Worm (Caenorhabditis elegans) whole organism, L2 larva: ENCODE results near the gene cox-6A.

ENCODE experiments used
- C34F6.9 ChIP-seq: fragments of 150-350 bp; optimal IDR thresholded peaks from 2 replicates; lab custom pipeline; 2014; ENCODE audit warnings: missing biosample characterization, missing genetic modification characterization
- F13H6.1 ChIP-seq: sonication (generic microtip); optimal IDR thresholded peaks from 2 replicates; lab custom pipeline; 2016; ENCODE audit warnings: missing genetic modification characterization, missing compliant biosample characterization
- R02D3.7 ChIP-seq: fragments of 150-350 bp; optimal IDR thresholded peaks from 2 replicates; lab custom pipeline; 2014; ENCODE audit warnings: missing biosample characterization, missing genetic modification characterization
- Y55F3AM.14 ChIP-seq: fragments of 200-800 bp; sonication (Bioruptor generic); optimal IDR thresholded peaks from 2 replicates; lab custom pipeline; 2018; ENCODE audit warnings: mild to moderate bottlenecking, missing genetic modification characterization, missing compliant biosample characterization
- ZK546.5 ChIP-seq: sonication (generic microtip); optimal IDR thresholded peaks from 2 replicates; lab custom pipeline; 2017; ENCODE audit warnings: missing biosample characterization, missing genetic modification characterization
- alr-1 ChIP-seq: fragments of 150-350 bp; optimal IDR thresholded peaks from 2 replicates; lab custom pipeline; 2014; ENCODE audit warnings: missing biosample characterization, missing genetic modification characterization
- aly-2 ChIP-seq: fragments of 150-350 bp; optimal IDR thresholded peaks from 2 replicates; lab custom pipeline; 2014; ENCODE audit warnings: missing biosample characterization, missing genetic modification characterization
- ama-1 ChIP-seq: fragments of 150-350 bp; optimal IDR thresholded peaks from 2 replicates; lab custom pipeline; 2018; ENCODE audit warnings: inconsistent platforms
- blmp-1 ChIP-seq: sonication (generic microtip); optimal IDR thresholded peaks from 2 replicates; lab custom pipeline; 2017; ENCODE audit warnings: missing genetic modification characterization, mild to moderate bottlenecking, missing compliant biosample characterization, antibody characterized with exemption, moderate library complexity; ENCODE audit not compliant: insufficient read depth
- ceh-82 ChIP-seq: fragments of 150-350 bp; optimal IDR thresholded peaks from 2 replicates; lab custom pipeline; 2014; ENCODE audit warnings: missing biosample characterization, missing genetic modification characterization
- crh-2 ChIP-seq: sonication (generic microtip); optimal IDR thresholded peaks from 2 replicates; lab custom pipeline; 2017; ENCODE audit warnings: missing biosample characterization, missing genetic modification characterization
- egl-27 ChIP-seq: sonication (generic microtip); optimal IDR thresholded peaks from 3 replicates; lab custom pipeline; 2017; ENCODE audit warnings: missing biosample characterization, missing genetic modification reagents, missing genetic modification characterization
- elt-1 ChIP-seq: fragments of 150-350 bp; optimal IDR thresholded peaks from 2 replicates; lab custom pipeline; 2014; ENCODE audit warnings: missing biosample characterization, missing genetic modification characterization
- elt-3 ChIP-seq: sonication (generic microtip); optimal IDR thresholded peaks from 2 replicates; lab custom pipeline; 2017; ENCODE audit warnings: missing biosample characterization, missing genetic modification characterization
- fos-1 ChIP-seq: fragments of 150-350 bp; optimal IDR thresholded peaks from 2 replicates; lab custom pipeline; 2014; ENCODE audit warnings: missing biosample characterization, missing genetic modification characterization
- gmeb-1 ChIP-seq: fragments of 150-350 bp; optimal IDR thresholded peaks from 2 replicates; lab custom pipeline; 2014; ENCODE audit warnings: missing biosample characterization, missing genetic modification characterization
- lin-13 ChIP-seq: fragments of 150-350 bp; optimal IDR thresholded peaks from 2 replicates; lab custom pipeline; 2014; ENCODE audit warnings: missing biosample characterization, missing genetic modification reagents, missing genetic modification characterization
- lin-39 ChIP-seq: fragments of 150-350 bp; optimal IDR thresholded peaks from 2 replicates; lab custom pipeline; 2014; ENCODE audit warnings: missing biosample characterization, missing genetic modification reagents, missing genetic modification characterization
- lsy-2 ChIP-seq, 2 experiments: fragments of 150-350 bp in 1 of 2; sonication (generic microtip) in 1 of 2; optimal IDR thresholded peaks; 2 replicates each; lab custom pipeline; 2014 to 2017; ENCODE audit warnings: missing biosample characterization in 2 of 2, missing genetic modification characterization in 2 of 2
- mab-5 ChIP-seq: fragments of 150-350 bp; optimal IDR thresholded peaks from 2 replicates; lab custom pipeline; 2014; ENCODE audit warnings: missing biosample characterization, missing genetic modification characterization
- mbf-1 ChIP-seq: sonication (generic microtip); optimal IDR thresholded peaks from 2 replicates; lab custom pipeline; 2017; ENCODE audit warnings: missing biosample characterization, missing genetic modification characterization
- mdl-1 ChIP-seq, 2 experiments: fragments of 150-350 bp in 1 of 2; sonication (generic microtip) in 1 of 2; optimal IDR thresholded peaks; 2 replicates each; lab custom pipeline; 2017; ENCODE audit warnings: missing biosample characterization in 2 of 2, missing genetic modification characterization in 2 of 2
- nhr-10 ChIP-seq: sonication (generic microtip); optimal IDR thresholded peaks from 2 replicates; lab custom pipeline; 2017; ENCODE audit warnings: missing biosample characterization, missing genetic modification characterization
- nhr-11 ChIP-seq: fragments of 150-350 bp; optimal IDR thresholded peaks from 2 replicates; lab custom pipeline; 2014; ENCODE audit warnings: missing biosample characterization, missing genetic modification characterization
- nhr-12 ChIP-seq: fragments of 150-350 bp; optimal IDR thresholded peaks from 2 replicates; lab custom pipeline; 2014; ENCODE audit warnings: missing biosample characterization, missing genetic modification characterization
- nhr-129 ChIP-seq: fragments of 150-350 bp; optimal IDR thresholded peaks from 2 replicates; lab custom pipeline; 2014; ENCODE audit warnings: missing biosample characterization, missing genetic modification characterization
- nhr-21 ChIP-seq: fragments of 150-350 bp; optimal IDR thresholded peaks from 2 replicates; lab custom pipeline; 2014; ENCODE audit warnings: missing biosample characterization, missing genetic modification characterization
- nhr-23 ChIP-seq: fragments of 150-350 bp; optimal IDR thresholded peaks from 2 replicates; lab custom pipeline; 2014; ENCODE audit warnings: missing biosample characterization, missing genetic modification reagents, missing genetic modification characterization
- nhr-237 ChIP-seq: fragments of 150-350 bp; optimal IDR thresholded peaks from 2 replicates; lab custom pipeline; 2014; ENCODE audit warnings: missing biosample characterization, missing genetic modification characterization
- nhr-25 ChIP-seq: fragments of 150-350 bp; sonication (generic microtip); optimal IDR thresholded peaks from 3 replicates; lab custom pipeline; 2014; ENCODE audit warnings: missing biosample characterization, missing genetic modification characterization
- nhr-6 ChIP-seq: fragments of 150-350 bp; optimal IDR thresholded peaks from 2 replicates; lab custom pipeline; 2014; ENCODE audit warnings: missing biosample characterization, missing genetic modification characterization
- nhr-77 ChIP-seq: fragments of 150-350 bp; optimal IDR thresholded peaks from 2 replicates; lab custom pipeline; 2014; ENCODE audit warnings: missing biosample characterization, missing genetic modification characterization
- sem-4 ChIP-seq: fragments of 150-350 bp; optimal IDR thresholded peaks from 2 replicates; lab custom pipeline; 2014; ENCODE audit warnings: missing biosample characterization, missing genetic modification reagents, missing genetic modification characterization
- sma-3 ChIP-seq: sonication (generic microtip); optimal IDR thresholded peaks from 2 replicates; lab custom pipeline; 2016; ENCODE audit warnings: missing genetic modification reagents, missing genetic modification characterization, missing compliant biosample characterization
- sma-9 ChIP-seq, 2 experiments: fragments of 150-350 bp in 1 of 2; sonication (generic microtip) in 1 of 2; optimal IDR thresholded peaks; 2 replicates each; lab custom pipeline; 2014 to 2016; ENCODE audit warnings: missing genetic modification characterization in 2 of 2, mild to moderate bottlenecking in 1 of 2, missing biosample characterization in 1 of 2, missing compliant biosample characterization in 1 of 2, missing genetic modification reagents in 1 of 2, moderate library complexity in 1 of 2
- snpc-4 ChIP-seq: fragments of 150-350 bp; optimal IDR thresholded peaks from 2 replicates; lab custom pipeline; 2014; ENCODE audit warnings: missing biosample characterization, missing genetic modification characterization
- unc-39 ChIP-seq: fragments of 150-350 bp; optimal IDR thresholded peaks from 2 replicates; lab custom pipeline; 2014; ENCODE audit warnings: missing biosample characterization, missing genetic modification characterization
- unc-55 ChIP-seq: fragments of 150-350 bp; sonication (generic microtip); optimal IDR thresholded peaks from 3 replicates; lab custom pipeline; 2014; ENCODE audit warnings: missing biosample characterization, missing genetic modification reagents, missing genetic modification characterization
- unc-62 ChIP-seq: fragments of 150-350 bp; optimal IDR thresholded peaks from 2 replicates; lab custom pipeline; 2014; ENCODE audit warnings: missing biosample characterization, missing genetic modification reagents, missing genetic modification characterization
- zag-1 ChIP-seq: fragments of 150-350 bp; optimal IDR thresholded peaks from 2 replicates; lab custom pipeline; 2014; ENCODE audit warnings: missing biosample characterization, missing genetic modification characterization
- ztf-1 ChIP-seq: fragments of 200-800 bp; sonication (Bioruptor generic); conservative IDR thresholded peaks from 2 replicates; pipeline ENCODE4 v1.3.6; 2022; ENCODE audit warnings: missing genetic modification characterization, missing compliant biosample characterization
- ztf-11 ChIP-seq: sonication (generic microtip); optimal IDR thresholded peaks from 2 replicates; lab custom pipeline; 2017; ENCODE audit warnings: missing biosample characterization, missing genetic modification characterization
- ztf-4 ChIP-seq: fragments of 150-350 bp; optimal IDR thresholded peaks from 2 replicates; lab custom pipeline; 2014; ENCODE audit warnings: missing biosample characterization, missing genetic modification characterization

The cox-6A gene

DNA sequence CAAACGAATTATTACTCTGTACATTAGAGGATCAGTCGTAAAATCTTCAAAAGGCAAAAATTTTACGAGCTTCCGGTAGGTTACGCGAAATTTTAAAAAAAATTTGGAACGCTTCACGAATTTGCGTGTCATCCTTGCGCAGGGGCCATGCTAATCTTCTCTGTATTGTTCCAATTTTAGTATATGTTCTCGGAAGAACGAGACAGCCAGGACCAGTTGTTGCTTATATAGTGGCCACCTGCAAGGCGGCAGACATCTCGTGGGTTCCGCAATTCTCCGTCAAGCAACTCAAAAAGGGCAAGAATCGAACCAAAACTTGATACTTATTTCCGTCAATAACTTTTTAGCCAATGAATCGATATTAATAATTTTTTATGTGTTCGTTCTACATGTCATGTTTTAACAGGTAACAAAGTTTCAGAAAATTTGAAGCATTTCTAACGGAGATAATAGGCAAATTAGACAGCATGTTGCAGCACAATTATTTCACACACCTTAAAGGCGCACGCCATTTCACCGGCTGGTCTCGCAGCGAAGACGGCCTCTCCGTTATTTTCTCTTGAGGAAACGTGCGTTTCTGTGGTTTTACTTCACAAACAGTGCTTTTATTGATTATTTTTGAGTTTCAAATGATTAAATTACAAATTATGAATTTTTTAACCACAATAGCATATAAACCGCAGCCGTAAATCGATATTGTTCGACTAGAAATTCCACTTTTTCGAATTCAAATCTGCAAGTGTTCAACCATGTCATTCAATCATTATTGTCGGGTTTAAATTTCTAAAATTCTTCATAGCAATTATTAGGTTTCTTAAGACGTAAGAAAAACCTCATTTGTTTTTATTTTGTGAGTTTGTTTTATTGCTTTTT is 588 bp upstream of the cox-6A start:
- TF ChIP-seq nhr-21 (tag; lab: Kevin White, UChicago) (peak; percentile 88), fos-1 (tag; lab: Kevin White, UChicago) (peak; percentile 38), ztf-11 (tag; lab: Kevin White, UChicago) (no peak), lin-13 (GFP tag; lab: Kevin White, UChicago) (peak; percentile 78), aly-2 (tag; lab: Kevin White, UChicago) (peak; percentile 13), Y55F3AM.14 (GFP tag; lab: Kevin White, UChicago) (peak; percentile 84), elt-1 (no peak), C34F6.9 (peak; percentile 76), sma-3 (GFP tag; lab: Kevin White, UChicago) (peak; percentile 92), ama-1 (no peak), nhr-25 (tag; lab: Kevin White, UChicago) (peak; percentile 60), R02D3.7 (tag; lab: Kevin White, UChicago) (peak; percentile 24), unc-62 (peak; percentile 1), egl-27 (tag; lab: Kevin White, UChicago) (peak; percentile 31), nhr-6 (tag; lab: Kevin White, UChicago) (peak; percentile 74), nhr-11 (tag; lab: Kevin White, UChicago) (peak; percentile 52), sem-4 (tag; lab: Kevin White, UChicago) (peak; percentile 73), ZK546.5 (tag; lab: Kevin White, UChicago) (no peak), snpc-4 (tag; lab: Kevin White, UChicago) (peak; percentile 99), mdl-1 (tag; optimal IDR thresholded peaks at IDR 0.05; lab: Kevin White, UChicago) (peak in 1 of 2 experiments; percentile 26), gmeb-1 (tag; lab: Kevin White, UChicago) (peak; percentile 80), F13H6.1 (tag; lab: Kevin White, UChicago) (peak; percentile 83), unc-39 (tag; lab: Kevin White, UChicago) (no peak), nhr-129 (tag; lab: Kevin White, UChicago) (peak; percentile 83), lin-39 (tag; lab: Kevin White, UChicago) (no peak), unc-55 (peak; percentile 76), zag-1 (peak; percentile 17), sma-9 (GFP tag; optimal IDR thresholded peaks at IDR 0.05; lab: Kevin White, UChicago) (peak; percentile 95), sma-9 (tag; optimal IDR thresholded peaks at IDR 0.05; lab: Kevin White, UChicago) (no peak), nhr-12 (peak; percentile 31), crh-2 (tag; lab: Kevin White, UChicago) (peak; percentile 86), ceh-82 (no peak), nhr-10 (tag; lab: Kevin White, UChicago) (peak; percentile 28), nhr-237 (tag; lab: Kevin White, UChicago) (peak; percentile 19), mbf-1 (tag; lab: Kevin White, UChicago) (no peak), blmp-1 (peak; percentile 29), ztf-4 (peak; percentile 62), lsy-2 (tag; optimal IDR thresholded peaks at IDR 0.05; lab: Kevin White, UChicago) (peak; percentile 83 to 87), alr-1 (tag; lab: Kevin White, UChicago) (no peak), mab-5 (tag; lab: Kevin White, UChicago) (peak; percentile 25)

DNA sequence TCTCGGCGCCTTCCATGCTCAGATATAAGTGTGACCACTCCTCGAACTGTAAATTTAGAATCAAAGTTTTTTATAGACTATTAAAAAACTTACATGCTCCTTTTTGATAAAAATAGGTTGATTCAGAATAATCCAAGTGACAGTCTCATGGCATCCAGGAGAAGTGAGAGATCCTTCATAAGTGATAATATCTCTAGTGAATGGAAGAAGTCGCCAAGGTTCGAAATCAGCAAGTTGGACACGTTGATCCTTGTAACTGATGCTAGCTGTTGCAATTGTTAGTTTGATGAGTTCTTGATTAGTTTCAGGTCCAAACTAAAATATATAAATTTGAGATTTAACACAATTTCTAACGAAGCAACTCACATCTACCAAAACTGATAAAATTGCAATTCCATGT is 1.8 kb downstream of the cox-6A start:
- TF ChIP-seq aly-2 (tag; lab: Kevin White, UChicago) (no peak), snpc-4 (tag; lab: Kevin White, UChicago) (no peak), nhr-21 (tag; lab: Kevin White, UChicago) (peak; percentile 22), mbf-1 (tag; lab: Kevin White, UChicago) (no peak), elt-1 (no peak), elt-3 (tag; lab: Kevin White, UChicago) (no peak), C34F6.9 (no peak), Y55F3AM.14 (GFP tag; lab: Kevin White, UChicago) (no peak), ztf-4 (peak; percentile 31), nhr-23 (tag; lab: Kevin White, UChicago) (no peak), nhr-77 (tag; lab: Kevin White, UChicago) (no peak), ztf-1 (GFP tag; lab: Robert Waterston, UW) (no peak), sma-3 (GFP tag; lab: Kevin White, UChicago) (peak; percentile 24), lin-13 (GFP tag; lab: Kevin White, UChicago) (no peak), ama-1 (no peak), nhr-12 (no peak), nhr-6 (tag; lab: Kevin White, UChicago) (no peak), blmp-1 (no peak), nhr-129 (tag; lab: Kevin White, UChicago) (no peak), nhr-11 (tag; lab: Kevin White, UChicago) (no peak)
- TF ChIP-seq, all 48 proteins: peak for 3
